Fruit fly (Drosophila melanogaster): ENCODE results near the gene fzo.
A peak's percentile ranks its signal among the peaks of the same experiment; 100 is the strongest.

fzo gene

DNA sequence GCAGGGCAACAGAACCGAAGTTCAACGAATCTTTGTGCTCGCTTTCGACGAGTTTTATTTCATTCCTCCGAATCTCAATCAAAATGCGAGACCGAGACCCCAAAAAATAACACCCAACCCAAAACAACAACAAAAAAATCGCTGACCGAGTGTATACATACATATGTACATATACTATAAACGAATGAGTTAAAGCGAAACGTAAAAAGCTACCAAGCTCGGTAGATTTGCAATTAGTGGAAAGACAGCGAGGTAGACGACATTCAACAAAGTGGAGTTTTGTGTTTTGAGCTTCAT, 11.5 kb upstream of the fzo start:
- TF ChIP-seq CTCF (optimal IDR thresholded peaks at IDR 0.05) (no peak), CG8478 (optimal IDR thresholded peaks at IDR 0.05) (no peak)

DNA sequence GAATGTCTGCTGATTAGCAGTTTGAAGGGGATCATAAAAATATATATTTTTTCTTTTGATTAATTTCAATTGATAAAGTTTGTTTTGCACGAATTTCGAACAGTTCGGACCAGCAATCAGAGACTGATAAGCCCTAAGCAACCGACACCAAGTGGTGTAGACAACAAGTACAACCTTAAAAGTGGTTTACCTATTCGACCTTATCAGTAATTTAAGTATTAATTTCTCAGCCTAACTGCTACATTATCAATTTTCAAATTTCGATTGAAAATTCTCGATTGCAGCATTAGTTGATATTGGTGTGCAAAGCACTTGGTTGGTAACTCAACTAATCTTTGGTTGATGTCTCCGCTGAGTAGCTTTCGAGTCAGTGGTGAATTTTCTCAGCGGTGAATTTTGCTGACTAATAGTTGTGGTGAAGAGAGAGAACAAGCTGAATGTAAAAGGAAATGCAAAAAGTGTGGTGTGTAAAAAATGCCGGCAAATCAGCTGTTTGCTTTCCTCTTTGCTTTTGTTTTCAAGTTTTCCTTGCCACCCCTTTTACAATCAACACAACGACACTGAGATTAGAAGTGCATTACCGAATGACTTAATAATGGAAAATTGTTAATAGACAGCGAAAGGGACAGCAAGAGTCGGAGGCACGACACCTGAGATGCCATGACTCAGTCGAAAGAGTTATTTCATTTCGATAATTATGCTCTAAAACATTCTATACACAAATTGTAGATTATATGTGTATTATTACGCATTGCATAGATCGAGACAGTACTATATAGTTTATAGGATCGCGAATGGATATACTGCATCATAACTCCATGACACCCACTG, 11.0 kb upstream of the fzo start:
- TF ChIP-seq CG8478 (optimal IDR thresholded peaks at IDR 0.05) (no peak), CTCF (optimal IDR thresholded peaks at IDR 0.05) (peak; percentile 59 to 63)

DNA sequence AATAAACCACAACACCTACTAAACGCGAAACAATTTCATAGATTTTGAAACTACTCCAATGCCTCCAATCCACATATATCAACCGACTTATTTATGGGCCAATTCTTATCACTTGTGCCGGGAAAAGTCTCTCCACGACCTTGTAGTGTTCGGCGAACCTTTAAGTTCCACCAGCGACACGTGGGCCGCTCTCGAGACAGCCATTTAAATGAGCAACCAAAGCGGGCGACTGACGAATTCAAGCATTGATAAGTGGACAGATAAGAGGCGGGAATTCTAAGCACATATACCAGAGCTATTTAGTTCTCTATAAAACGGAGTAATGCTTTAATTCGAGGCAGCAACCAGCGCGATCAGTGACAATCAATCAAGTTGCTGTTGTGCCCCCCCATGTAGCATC, 8.9 kb upstream of the fzo start:
- no peak for TF ChIP-seq CG8478 (optimal IDR thresholded peaks at IDR 0.05)

DNA sequence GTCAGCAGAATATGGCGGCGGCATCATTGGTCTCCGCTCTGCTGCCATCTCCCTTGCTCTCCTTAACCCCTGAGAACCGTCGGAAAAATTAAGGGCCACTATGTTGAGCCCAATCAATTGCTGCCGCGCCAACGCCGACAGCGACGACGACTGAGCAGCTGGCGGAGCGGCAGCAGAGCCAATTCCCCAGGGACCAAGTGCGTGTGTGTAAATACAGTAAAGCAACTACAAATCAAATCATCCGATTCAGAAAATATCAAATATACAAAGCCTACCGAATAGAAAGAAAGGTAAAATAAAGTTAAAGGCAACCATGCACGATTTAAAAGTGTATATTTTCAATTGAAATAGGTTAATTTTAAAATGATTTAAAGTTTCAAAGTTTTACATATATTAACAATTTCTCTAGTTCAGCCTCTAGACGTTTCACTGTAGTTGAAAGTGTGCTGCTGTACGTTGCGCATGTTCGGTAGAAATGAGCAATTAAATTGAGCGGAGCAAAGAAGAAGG, 8.0 kb upstream of the fzo start:
- TF ChIP-seq CG8478 (optimal IDR thresholded peaks at IDR 0.05) (no peak), CTCF (optimal IDR thresholded peaks at IDR 0.05) (no peak)

DNA sequence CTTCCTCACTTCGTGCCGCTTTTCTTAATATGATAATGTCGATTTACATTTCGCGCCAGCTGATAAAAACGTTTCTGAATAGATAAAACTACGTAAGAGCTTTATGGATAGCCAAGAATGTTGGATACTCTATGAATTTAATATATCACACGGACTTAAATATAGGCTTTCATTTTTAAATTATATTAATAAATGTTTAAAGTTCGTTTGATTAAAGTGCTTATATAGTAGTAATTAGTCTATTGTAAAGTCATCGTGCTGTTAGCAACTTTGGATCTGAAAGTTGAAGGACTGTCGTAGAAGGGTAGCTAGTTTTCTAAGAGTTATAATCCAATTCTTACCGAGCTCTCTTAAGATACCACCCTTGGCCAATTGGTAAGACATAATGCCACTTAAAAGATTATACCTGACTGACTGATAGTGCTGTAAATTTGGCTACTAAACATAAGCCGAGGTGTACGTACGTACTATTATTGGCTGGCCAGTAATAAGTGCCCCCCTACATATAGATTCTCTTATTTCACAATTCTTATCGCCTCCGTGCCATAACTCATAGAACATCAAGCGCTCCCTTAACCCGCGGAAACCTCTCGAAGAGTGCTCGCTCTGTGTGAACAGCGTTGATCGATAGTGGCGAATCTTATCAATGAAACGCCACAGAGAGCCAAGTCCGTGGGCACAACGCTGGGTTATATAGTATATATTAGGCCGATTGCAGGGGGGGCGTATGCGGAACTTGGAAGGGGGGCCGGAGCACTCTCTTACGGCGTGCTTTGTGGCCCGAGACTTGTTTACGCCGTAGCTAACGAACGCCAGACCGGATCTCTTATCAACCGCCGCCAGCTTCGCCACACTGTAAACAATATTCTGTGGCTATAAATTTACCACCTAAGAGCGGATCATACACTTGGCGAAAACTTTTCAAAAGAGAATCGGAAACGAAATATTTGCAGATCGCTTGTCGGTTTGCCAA, 6.7 kb upstream of the fzo start:
- no peak for TF ChIP-seq CG8478 (optimal IDR thresholded peaks at IDR 0.05)
- no peak for TF ChIP-seq CTCF (optimal IDR thresholded peaks at IDR 0.05)

DNA sequence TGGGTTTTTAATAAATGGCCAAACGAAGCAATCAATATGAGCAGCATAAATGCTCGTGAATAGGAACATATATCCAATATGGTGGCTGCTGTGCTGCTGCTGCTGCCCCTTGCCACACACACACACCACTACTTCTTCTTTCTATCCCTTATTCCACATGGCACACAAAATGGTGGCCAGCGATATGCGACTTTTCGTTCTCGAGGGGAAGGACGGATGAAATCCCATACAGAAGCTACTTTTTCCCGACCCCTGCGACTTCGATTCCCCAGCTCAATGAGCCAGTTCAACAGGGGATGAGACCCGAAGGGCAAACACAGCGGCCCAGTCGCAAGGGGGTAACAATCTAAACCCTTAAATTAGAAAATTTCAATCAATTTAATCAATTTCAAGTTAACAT, 3.4 kb upstream of the fzo start:
- TF ChIP-seq CTCF (optimal IDR thresholded peaks at IDR 0.05) = no peak
- TF ChIP-seq CG8478 (optimal IDR thresholded peaks at IDR 0.05) = no peak

DNA sequence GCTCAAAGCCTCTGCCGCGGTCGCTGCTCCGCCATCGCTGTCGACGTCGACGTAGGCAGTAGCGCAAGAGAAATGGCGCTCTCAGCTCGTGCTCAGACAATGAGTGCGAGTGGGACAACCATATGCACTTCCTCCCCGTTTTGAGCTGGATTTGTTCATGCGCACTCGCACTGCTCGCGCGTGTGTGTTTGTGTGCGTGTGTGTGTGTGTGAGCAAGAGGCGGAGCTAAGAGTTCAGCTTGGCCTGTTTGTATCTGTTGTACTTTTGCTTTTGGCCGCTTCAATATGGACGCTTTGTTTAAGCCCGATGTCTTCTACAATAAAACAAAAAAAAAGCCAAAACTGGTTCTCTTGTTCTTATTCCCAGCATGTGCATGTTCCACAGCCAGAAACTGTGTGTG, 2.7 kb downstream of the fzo start:
- TF ChIP-seq CG8478 (optimal IDR thresholded peaks at IDR 0.05) = no peak
- no peak for TF ChIP-seq CTCF (optimal IDR thresholded peaks at IDR 0.05)

DNA sequence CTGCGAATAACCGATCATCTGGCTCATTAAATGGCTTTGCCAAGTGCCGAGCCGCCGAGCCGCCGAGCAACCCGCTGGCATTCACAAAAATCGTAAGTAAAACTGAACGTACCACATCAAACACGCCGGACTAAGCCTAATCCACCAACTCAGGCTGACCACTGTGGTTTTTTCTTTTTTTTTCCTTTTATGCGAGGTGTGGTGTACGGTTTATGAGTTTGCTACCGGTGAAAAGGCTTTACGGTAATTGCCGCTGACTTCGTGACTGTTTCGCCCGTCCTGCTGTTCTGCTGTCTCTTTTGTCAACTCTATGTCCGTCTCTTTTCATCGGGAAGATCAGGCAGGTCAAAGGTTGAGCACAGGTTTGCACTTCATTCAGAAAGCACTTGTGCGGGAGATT, 8.1 kb downstream of the fzo start:
- no peak for TF ChIP-seq CTCF (optimal IDR thresholded peaks at IDR 0.05)
- TF ChIP-seq CG8478 (optimal IDR thresholded peaks at IDR 0.05) = no peak

DNA sequence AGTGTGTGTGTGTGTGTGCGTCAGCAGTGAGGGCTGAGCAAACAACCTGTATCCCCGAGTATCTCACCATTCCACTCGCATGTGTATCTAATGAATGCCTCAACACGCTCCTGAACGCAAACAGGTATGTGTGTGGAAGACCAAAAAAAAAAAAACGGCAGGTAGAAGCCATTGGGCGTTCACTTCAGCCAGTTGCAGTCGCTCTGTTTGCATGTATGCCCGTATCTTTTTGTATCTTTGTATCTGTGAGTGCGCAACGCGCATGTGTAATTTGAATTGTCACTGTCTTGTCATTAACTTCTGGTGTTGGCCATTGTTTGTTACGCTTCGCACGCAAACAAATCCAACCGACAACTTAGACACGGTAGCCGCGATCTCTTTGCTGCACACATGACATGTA, 10.4 kb downstream of the fzo start:
- TF ChIP-seq CTCF (optimal IDR thresholded peaks at IDR 0.05) = no peak
- TF ChIP-seq CG8478 (optimal IDR thresholded peaks at IDR 0.05) = no peak

DNA sequence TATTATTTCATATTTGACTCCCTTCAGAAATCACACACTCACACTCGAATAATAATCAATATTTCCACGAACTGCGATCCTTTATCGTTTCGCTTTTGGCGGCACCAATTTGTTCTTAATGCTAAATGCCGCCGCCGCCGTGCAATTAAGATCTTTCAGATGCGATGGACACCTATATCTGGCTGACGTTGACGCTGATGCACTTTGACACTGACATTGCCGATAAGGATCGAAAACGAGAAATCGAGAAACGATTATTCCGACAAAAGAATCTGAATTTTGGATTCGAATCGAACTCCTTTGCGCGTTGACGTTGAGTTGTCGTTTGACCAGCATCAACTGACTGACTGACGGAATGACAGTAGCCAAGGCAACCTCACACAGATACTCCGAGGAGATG, 10.8 kb downstream of the fzo start:
- no peak for TF ChIP-seq CTCF (optimal IDR thresholded peaks at IDR 0.05)
- no peak for TF ChIP-seq CG8478 (optimal IDR thresholded peaks at IDR 0.05)

DNA sequence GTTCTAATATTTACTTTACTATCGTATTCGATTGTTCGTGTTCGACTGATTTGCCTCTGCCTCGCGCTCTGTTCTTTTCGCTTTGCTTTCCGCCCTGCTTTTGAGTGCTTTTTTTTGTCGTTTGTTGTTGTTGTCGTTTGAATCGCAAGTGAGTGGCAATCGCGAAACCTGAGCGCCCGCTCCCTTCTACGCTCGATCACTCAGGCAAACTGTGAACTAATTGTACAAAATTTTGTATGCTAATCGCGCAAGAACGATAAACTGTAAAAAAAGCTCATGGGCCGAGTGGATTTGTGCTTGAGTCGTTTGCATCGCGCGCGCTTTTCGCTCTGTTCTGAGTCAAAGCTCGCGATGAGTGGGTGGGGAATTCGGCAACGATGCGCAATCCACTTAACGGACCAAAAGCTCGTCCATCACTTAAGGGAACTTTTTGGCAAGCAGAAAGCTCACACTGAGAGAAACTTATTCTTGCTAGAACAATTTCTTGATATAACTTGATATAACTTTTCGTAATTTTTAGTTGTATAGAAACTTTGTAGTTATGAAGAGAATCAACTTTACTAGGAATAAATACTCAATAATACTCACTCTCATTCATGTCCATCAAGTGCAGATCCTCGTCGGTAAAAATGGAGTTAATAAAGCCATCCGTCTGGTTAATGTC, 12.6 kb downstream of the fzo start:
- no peak for TF ChIP-seq CG8478 (optimal IDR thresholded peaks at IDR 0.05)
- TF ChIP-seq CTCF (optimal IDR thresholded peaks at IDR 0.05) = no peak

DNA sequence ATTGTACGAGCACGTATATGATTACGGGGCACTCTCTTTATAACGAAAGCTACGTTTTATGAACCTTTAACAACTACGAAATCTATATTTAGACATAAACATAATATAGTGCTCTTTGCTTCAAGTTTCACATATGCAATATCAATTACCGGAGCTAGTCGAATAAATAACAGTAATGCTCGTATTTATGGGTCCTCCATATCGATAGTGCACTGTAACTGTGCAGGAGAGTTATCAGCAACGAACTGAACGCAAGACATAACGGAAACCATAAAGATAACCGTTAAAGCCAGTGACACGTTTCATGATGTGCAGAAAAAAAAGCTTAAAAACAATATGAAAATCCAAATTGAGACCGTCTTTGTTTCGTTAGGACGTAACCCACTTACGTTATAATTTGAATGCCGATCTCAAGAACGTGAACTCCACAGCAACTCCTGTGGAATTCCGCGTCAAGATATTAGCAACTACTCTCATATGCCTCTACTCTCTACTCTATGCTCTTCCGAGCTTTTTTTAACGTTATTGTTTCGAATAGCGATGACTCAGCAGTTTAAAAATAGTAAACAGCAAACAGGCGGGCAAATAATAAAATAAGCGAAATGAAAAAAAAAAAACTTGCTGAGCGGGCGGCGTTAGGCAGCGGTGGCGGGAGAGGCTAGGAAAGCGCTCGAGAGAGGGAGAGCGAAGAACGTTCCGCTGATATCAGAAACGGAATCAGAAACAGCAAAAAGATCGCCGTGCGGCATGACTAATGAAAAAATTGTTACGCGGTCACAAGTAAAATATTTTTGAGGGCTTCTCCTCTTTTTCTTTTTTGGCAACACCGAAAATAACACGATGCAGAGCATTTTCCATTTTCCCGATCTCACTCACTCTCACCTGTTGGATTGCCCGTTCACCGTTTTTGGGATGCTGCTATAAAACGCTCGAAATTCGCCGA, 13.6 kb downstream of the fzo start:
- TF ChIP-seq CG8478 (optimal IDR thresholded peaks at IDR 0.05) = no peak
- TF ChIP-seq CTCF (optimal IDR thresholded peaks at IDR 0.05) = no peak

DNA sequence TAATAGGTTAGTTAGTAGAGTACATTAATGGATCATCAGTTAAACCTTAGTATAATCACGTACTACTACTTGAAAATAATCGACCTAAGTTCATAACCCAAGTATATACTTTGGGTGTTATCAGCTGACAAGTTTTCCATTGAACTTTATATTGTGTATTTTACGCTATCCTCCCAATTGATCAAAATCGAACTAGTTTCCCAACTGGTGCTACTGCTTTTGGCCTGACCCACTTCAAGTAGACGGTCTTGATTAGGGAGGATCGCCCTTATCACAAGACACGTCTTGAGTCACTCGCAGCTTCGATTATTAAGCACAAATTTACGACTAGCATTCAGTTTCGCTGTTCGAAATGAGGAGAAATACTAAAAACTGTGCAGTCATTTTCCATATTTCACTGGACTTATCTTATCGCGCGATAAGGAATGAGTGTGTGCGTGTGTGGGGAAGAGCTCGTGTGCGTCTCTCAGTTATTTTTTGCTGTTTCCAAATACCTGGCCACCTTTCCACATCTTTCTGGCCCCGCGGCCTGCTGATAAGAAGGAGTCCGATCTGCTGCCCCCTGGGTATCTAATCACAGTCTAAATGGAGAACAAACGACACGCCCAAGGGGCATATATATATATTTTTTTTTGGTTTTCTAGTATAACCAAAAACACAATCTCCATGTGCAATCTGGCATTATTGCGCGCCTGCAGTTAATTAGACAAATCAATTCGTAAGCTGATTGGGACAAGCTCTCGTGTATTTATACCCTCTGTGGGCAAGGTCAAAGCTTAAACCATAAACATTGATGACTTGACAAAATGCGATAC, 14.5 kb downstream of the fzo start:
- TF ChIP-seq CTCF (optimal IDR thresholded peaks at IDR 0.05) (no peak), CG8478 (optimal IDR thresholded peaks at IDR 0.05) (no peak)

All from S2 (cell line).